Fruit fly (Drosophila melanogaster) whole organism, embryonic: ENCODE measurements around the gene scny.
A peak's percentile ranks its signal among the peaks of the same experiment; 100 is the strongest.

Experiments
- Abd-B ChIP-seq: fragments of 200-800 bp; sonication (Bioruptor generic); optimal IDR thresholded peaks from 2 replicates; lab custom pipeline; 2018; ENCODE audit warnings: missing biosample characterization, mild to moderate bottlenecking, missing genetic modification characterization, moderate library complexity
- B-H2 ChIP-seq: fragments of 200-800 bp; sonication (Bioruptor generic); optimal IDR thresholded peaks from 2 replicates; lab custom pipeline; 2018; ENCODE audit warnings: missing biosample characterization, mild to moderate bottlenecking, missing genetic modification characterization
- CG1024 ChIP-seq: fragments of 200-800 bp; sonication (Bioruptor generic); IDR thresholded peaks from 2 replicates; pipeline ENCODE4 v1.3.6; 2022; ENCODE audit warnings: missing biosample characterization, missing genetic modification characterization
- CG11398 ChIP-seq: fragments of 200-800 bp; sonication (Bioruptor generic); optimal IDR thresholded peaks from 2 replicates; lab custom pipeline; 2016; ENCODE audit warnings: missing biosample characterization, missing genetic modification characterization
- CG11560 ChIP-seq: fragments of 200-800 bp; sonication (Bioruptor generic); IDR thresholded peaks from 3 replicates; pipeline ENCODE4 v1.3.6; 2022; ENCODE audit warnings: missing biosample characterization, missing genetic modification characterization
- CG12659 ChIP-seq: fragments of 200-800 bp; sonication (Bioruptor generic); optimal IDR thresholded peaks from 3 replicates; lab custom pipeline; 2017; ENCODE audit warnings: mild to moderate bottlenecking, missing biosample characterization, missing genetic modification reagents, missing genetic modification characterization
- CG15479 ChIP-seq: fragments of 200-800 bp; sonication (Bioruptor generic); optimal IDR thresholded peaks from 3 replicates; lab custom pipeline; 2019; ENCODE audit warnings: missing biosample characterization, mild to moderate bottlenecking, missing genetic modification characterization, moderate library complexity
- CG15696 ChIP-seq: fragments of 200-800 bp; sonication (Bioruptor generic); optimal IDR thresholded peaks from 2 replicates; lab custom pipeline; 2019; ENCODE audit warnings: missing biosample characterization, mild to moderate bottlenecking, missing genetic modification characterization, moderate library complexity
- CG1603 ChIP-seq: fragments of 200-800 bp; sonication (Bioruptor generic); optimal IDR thresholded peaks from 2 replicates; lab custom pipeline; 2019; ENCODE audit warnings: missing biosample characterization, mild to moderate bottlenecking, missing genetic modification characterization, moderate library complexity
- CG2120 ChIP-seq: fragments of 200-800 bp; sonication (Bioruptor generic); optimal IDR thresholded peaks from 3 replicates; lab custom pipeline; 2016; ENCODE audit warnings: missing biosample characterization, missing genetic modification characterization
- CG30403 ChIP-seq: fragments of 200-800 bp; sonication (Bioruptor generic); optimal IDR thresholded peaks from 3 replicates; lab custom pipeline; 2016; ENCODE audit warnings: missing biosample characterization, missing genetic modification characterization
- CG31441 ChIP-seq: fragments of 200-800 bp; sonication (Bioruptor generic); IDR thresholded peaks from 2 replicates; pipeline ENCODE4 v1.3.6; 2022; ENCODE audit warnings: missing biosample characterization, missing genetic modification characterization
- CG34422 ChIP-seq: fragments of 200-800 bp; sonication (Bioruptor generic); IDR thresholded peaks from 3 replicates; pipeline ENCODE4 v1.3.6; 2022; ENCODE audit warnings: missing biosample characterization, missing genetic modification characterization
- CG4617 ChIP-seq: fragments of 200-800 bp; sonication (Bioruptor generic); optimal IDR thresholded peaks from 3 replicates; lab custom pipeline; 2016; ENCODE audit warnings: missing biosample characterization, missing genetic modification characterization, borderline replicate concordance
- CG6791 ChIP-seq: fragments of 200-800 bp; sonication (Bioruptor generic); IDR thresholded peaks from 3 replicates; pipeline ENCODE4 v1.3.6; 2022; ENCODE audit warnings: missing biosample characterization, missing genetic modification characterization; ENCODE audit not compliant: partially characterized antibody
- CG9932 ChIP-seq: fragments of 200-800 bp; sonication (Bioruptor generic); IDR thresholded peaks from 2 replicates; pipeline ENCODE4 v1.3.6; 2022; ENCODE audit warnings: missing biosample characterization, missing genetic modification characterization
- CoRest ChIP-seq: fragments of 200-800 bp; sonication (Bioruptor generic); optimal IDR thresholded peaks from 3 replicates; lab custom pipeline; 2018; ENCODE audit warnings: missing biosample characterization, mild to moderate bottlenecking, missing genetic modification characterization, moderate library complexity
- Dll ChIP-seq: fragments of 200-800 bp; sonication (Bioruptor generic); IDR thresholded peaks from 4 replicates; pipeline ENCODE4 v1.3.6; 2022; ENCODE audit warnings: missing biosample characterization, missing genetic modification characterization; ENCODE audit not compliant: partially characterized antibody
- Elba2 ChIP-seq: fragments of 200-800 bp; sonication (Bioruptor generic); optimal IDR thresholded peaks from 3 replicates; lab custom pipeline; 2016; ENCODE audit warnings: missing biosample characterization, missing genetic modification characterization
- H2.0 ChIP-seq: fragments of 200-800 bp; sonication (Bioruptor generic); IDR thresholded peaks from 2 replicates; pipeline ENCODE4 v1.3.6; 2022; ENCODE audit warnings: missing biosample characterization, missing genetic modification characterization
- Hsf ChIP-seq: fragments of 200-800 bp; sonication (Bioruptor generic); optimal IDR thresholded peaks from 3 replicates; lab custom pipeline; 2016; ENCODE audit warnings: missing biosample characterization, missing genetic modification characterization
- MBD-R2 ChIP-seq: fragments of 200-800 bp; sonication (Bioruptor generic); IDR thresholded peaks from 2 replicates; pipeline ENCODE4 v1.3.6; 2022; ENCODE audit warnings: missing biosample characterization, missing genetic modification characterization
- Mad ChIP-seq: fragments of 200-800 bp; sonication (Bioruptor generic); optimal IDR thresholded peaks from 2 replicates; lab custom pipeline; 2016; ENCODE audit warnings: missing biosample characterization, missing genetic modification characterization
- Mes4 ChIP-seq: fragments of 200-800 bp; sonication (Bioruptor generic); optimal IDR thresholded peaks from 2 replicates; lab custom pipeline; 2016; ENCODE audit warnings: missing biosample characterization, missing genetic modification characterization
- NK7.1 ChIP-seq: fragments of 200-800 bp; sonication (Bioruptor generic); optimal IDR thresholded peaks from 3 replicates; lab custom pipeline; 2016; ENCODE audit warnings: missing biosample characterization, missing genetic modification characterization
- Nf-YC ChIP-seq: fragments of 200-800 bp; optimal IDR thresholded peaks from 3 replicates; lab custom pipeline; 2019; ENCODE audit warnings: missing biosample characterization, mild to moderate bottlenecking, missing genetic modification characterization, moderate library complexity
- Pdp1 ChIP-seq, 2 experiments: fragments of 200-800 bp; sonication (Bioruptor generic); optimal IDR thresholded peaks; 3 replicates each; lab custom pipeline; 2016; ENCODE audit warnings: missing biosample characterization in 2 of 2, missing genetic modification characterization in 2 of 2, mild to moderate bottlenecking in 1 of 2, moderate library complexity in 1 of 2
- Ravus ChIP-seq: fragments of 200-800 bp; sonication (Bioruptor generic); IDR thresholded peaks from 2 replicates; pipeline ENCODE4 v1.3.6; 2022; ENCODE audit warnings: missing biosample characterization, missing genetic modification characterization
- Rfx ChIP-seq: fragments of 200-800 bp; sonication (Bioruptor generic); IDR thresholded peaks from 2 replicates; pipeline ENCODE4 v1.3.6; 2022; ENCODE audit warnings: missing biosample characterization, missing genetic modification characterization
- Scr ChIP-seq: fragments of 200-800 bp; sonication (Bioruptor generic); IDR thresholded peaks from 2 replicates; pipeline ENCODE4 v1.3.6; 2022; ENCODE audit warnings: missing biosample characterization, missing genetic modification characterization; ENCODE audit not compliant: partially characterized antibody
- Side ChIP-seq: fragments of 200-800 bp; sonication (Bioruptor generic); optimal IDR thresholded peaks from 2 replicates; lab custom pipeline; 2016; ENCODE audit warnings: missing biosample characterization, missing genetic modification characterization
- Sin3A ChIP-seq: fragments of >200 bp; optimal IDR thresholded peaks from 2 replicates; lab custom pipeline; 2018
- Trl ChIP-seq, 3 experiments: fragments of >200 bp in 2 of 3; fragments of 200-800 bp in 1 of 3; sonication (Bioruptor generic) in 1 of 3; optimal IDR thresholded peaks; 2 replicates in 1 of 3; 3 replicates in 2 of 3; lab custom pipeline; 2016 to 2017; ENCODE audit warnings: missing biosample characterization in 1 of 3, missing genetic modification characterization in 1 of 3
- cad ChIP-seq: fragments of >200 bp; optimal IDR thresholded peaks from 2 replicates; lab custom pipeline; 2017; ENCODE audit warnings: missing biosample characterization, missing genetic modification characterization
- chm ChIP-seq: fragments of 200-800 bp; sonication (Bioruptor generic); IDR thresholded peaks from 2 replicates; pipeline ENCODE4 v1.3.6; 2022; ENCODE audit warnings: missing biosample characterization, missing genetic modification characterization
- dmrt99B ChIP-seq: fragments of 200-800 bp; sonication (Bioruptor generic); optimal IDR thresholded peaks from 2 replicates; lab custom pipeline; 2018; ENCODE audit warnings: missing biosample characterization, mild to moderate bottlenecking, missing genetic modification characterization, moderate library complexity
- dpn ChIP-seq, 2 experiments: fragments of 200-800 bp; sonication (Bioruptor generic); optimal IDR thresholded peaks; 3 replicates each; lab custom pipeline; 2016; ENCODE audit warnings: missing biosample characterization in 2 of 2, missing genetic modification characterization in 2 of 2
- ftz-f1 ChIP-seq: fragments of 200-800 bp; sonication (Bioruptor generic); optimal IDR thresholded peaks from 2 replicates; lab custom pipeline; 2016; ENCODE audit warnings: missing biosample characterization, missing genetic modification characterization
- hkb ChIP-seq, 2 experiments: fragments of 200-800 bp in 1 of 2; fragments of >200 bp in 1 of 2; sonication (Bioruptor generic) in 1 of 2; IDR thresholded peaks in 1 of 2; optimal IDR thresholded peaks in 1 of 2; 2 replicates each; pipeline versions ENCODE4 v1.3.6 to Lab custom; 2017 to 2022; ENCODE audit warnings: missing biosample characterization in 1 of 2, missing genetic modification characterization in 1 of 2
- knrl ChIP-seq: fragments of 200-800 bp; sonication (Bioruptor generic); IDR thresholded peaks from 3 replicates; pipeline ENCODE4 v1.3.6; 2022; ENCODE audit warnings: missing biosample characterization, missing genetic modification characterization; ENCODE audit not compliant: partially characterized antibody
- maf-S ChIP-seq: fragments of 200-800 bp; sonication (Bioruptor generic); optimal IDR thresholded peaks from 2 replicates; lab custom pipeline; 2016; ENCODE audit warnings: missing biosample characterization, missing genetic modification characterization
- nerfin-2 ChIP-seq: fragments of 200-800 bp; sonication (Bioruptor generic); IDR thresholded peaks from 2 replicates; pipeline ENCODE4 v1.3.6; 2022; ENCODE audit warnings: missing biosample characterization, missing genetic modification characterization; ENCODE audit not compliant: partially characterized antibody
- onecut ChIP-seq: fragments of 200-800 bp; sonication (Bioruptor generic); IDR thresholded peaks from 2 replicates; pipeline ENCODE4 v1.3.6; 2022; ENCODE audit warnings: missing biosample characterization, missing genetic modification characterization
- pho ChIP-seq: fragments of 200-800 bp; sonication (Bioruptor generic); optimal IDR thresholded peaks from 2 replicates; lab custom pipeline; 2016; ENCODE audit warnings: missing biosample characterization, missing genetic modification characterization
- phol ChIP-seq: fragments of 200-800 bp; sonication (Bioruptor generic); optimal IDR thresholded peaks from 3 replicates; lab custom pipeline; 2018; ENCODE audit warnings: missing biosample characterization, mild to moderate bottlenecking, missing genetic modification characterization, moderate library complexity
- sens ChIP-seq: fragments of 200-800 bp; sonication (Bioruptor generic); peaks from one replicate; lab custom pipeline; 2016; ENCODE audit warnings: missing biosample characterization, missing genetic modification characterization
- sima ChIP-seq: fragments of 200-800 bp; sonication (Bioruptor generic); optimal IDR thresholded peaks from 2 replicates; lab custom pipeline; 2016; ENCODE audit warnings: missing biosample characterization, missing genetic modification characterization
- ssp ChIP-seq: fragments of 200-800 bp; sonication (Bioruptor generic); IDR thresholded peaks from 2 replicates; pipeline ENCODE4 v1.3.6; 2022; ENCODE audit warnings: missing biosample characterization, missing genetic modification characterization
- zfh1 ChIP-seq: fragments of 200-800 bp; sonication (Bioruptor generic); IDR thresholded peaks from 3 replicates; pipeline ENCODE4 v1.3.6; 2022; ENCODE audit warnings: missing biosample characterization, missing genetic modification characterization
- zfh2 ChIP-seq: fragments of 200-800 bp; sonication (Bioruptor generic); optimal IDR thresholded peaks from 2 replicates; lab custom pipeline; 2016; ENCODE audit warnings: missing biosample characterization, missing genetic modification characterization

scny gene

DNA sequence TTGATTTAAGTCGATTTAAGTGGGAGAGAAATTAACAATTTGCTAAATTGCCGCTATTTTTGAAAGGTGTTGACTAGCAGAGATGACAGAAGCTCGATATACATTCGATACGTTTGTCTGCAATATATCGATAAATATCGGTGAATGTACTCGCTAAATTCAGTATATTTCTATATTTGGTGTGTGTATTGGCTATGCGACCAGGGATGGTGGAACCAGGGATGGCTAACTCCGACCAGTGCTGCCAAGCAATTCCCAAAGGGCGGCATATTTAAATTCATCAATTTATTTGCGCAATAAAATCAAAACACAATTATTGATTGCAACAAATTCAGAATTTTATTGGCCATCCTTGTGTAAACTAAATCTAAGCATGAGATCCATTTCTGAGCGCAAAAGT is 44.2 kb downstream of the scny start, which contains the start of gene mad2 (continued):
- TF ChIP-seq NK7.1 (GFP tag; lab: Kevin White, UChicago) (no peak), CG4617 (GFP tag; lab: Kevin White, UChicago) (peak; percentile 16), Rfx (GFP tag; lab: Robert Waterston, UW) (peak; percentile 41; the same call in 1 of the 2 replicates), onecut (GFP tag; lab: Robert Waterston, UW) (peak; percentile 34; the same call in 1 of the 2 replicates), ftz-f1 (GFP tag; lab: Kevin White, UChicago) (no peak), sima (GFP tag; lab: Kevin White, UChicago) (no peak), CG9932 (GFP tag; lab: Robert Waterston, UW) (no peak), Nf-YC (peak; percentile 28), CG1603 (tag; lab: Kevin White, UChicago) (peak; percentile 93), MBD-R2 (GFP tag; lab: Robert Waterston, UW) (peak; percentile 65), Dll (GFP tag; lab: Robert Waterston, UW) (peak; percentile 70), CG2120 (GFP tag; lab: Kevin White, UChicago) (peak; percentile 39), CG1024 (GFP tag; lab: Robert Waterston, UW) (no peak), Scr (GFP tag; lab: Robert Waterston, UW) (peak; percentile 62), Mad (GFP tag; lab: Kevin White, UChicago) (peak; percentile 47), CG6791 (GFP tag; lab: Robert Waterston, UW) (peak; percentile 74), nerfin-2 (no peak), chm (GFP tag; lab: Robert Waterston, UW) (0 out of 2 replicates have a peak, but pooled peaks have one; percentile 27), CG30403 (GFP tag; lab: Kevin White, UChicago) (peak; percentile 25), dmrt99B (tag; lab: Kevin White, UChicago) (no peak), Abd-B (GFP tag; lab: Kevin White, UChicago) (peak; percentile 6), maf-S (GFP tag; lab: Kevin White, UChicago) (peak; percentile 5), CoRest (tag; lab: Kevin White, UChicago) (peak; percentile 69), ssp (0 out of 2 replicates have a peak, but pooled peaks have one; percentile 25), pho (GFP tag; lab: Kevin White, UChicago) (peak; percentile 56), sens (GFP tag; lab: Kevin White, UChicago) (peak; percentile 24), Ravus (GFP tag; lab: Robert Waterston, UW) (no peak), CG15479 (GFP tag; lab: Kevin White, UChicago) (peak; percentile 85), B-H2 (GFP tag; lab: Kevin White, UChicago) (peak; percentile 45), CG31441 (no peak), CG12659 (GFP tag; lab: Kevin White, UChicago) (peak; percentile 55), Side (GFP tag; lab: Kevin White, UChicago) (no peak), CG34422 (GFP tag; lab: Robert Waterston, UW) (0 out of 3 replicates have a peak, but pooled peaks have one; percentile 40), H2.0 (GFP tag; lab: Robert Waterston, UW) (no peak), phol (tag; lab: Kevin White, UChicago) (peak; percentile 41), zfh2 (GFP tag; lab: Kevin White, UChicago) (peak; percentile 8), Sin3A (lab: Kevin White, UChicago) (peak; percentile 65), CG11560 (peak; percentile 85; the same call in 2 of the 3 replicates), zfh1 (GFP tag; lab: Robert Waterston, UW) (0 out of 3 replicates have a peak, but pooled peaks have one; percentile 21), CG11398 (GFP tag; lab: Kevin White, UChicago) (no peak), CG15696 (tag; lab: Kevin White, UChicago) (no peak), hkb (optimal IDR thresholded peaks at IDR 0.05; lab: Kevin White, UChicago) (peak; percentile 72), hkb (GFP tag; IDR thresholded peaks at IDR 0.05; lab: Robert Waterston, UW) (no peak), Elba2 (no peak), dpn (GFP tag; optimal IDR thresholded peaks at IDR 0.05; lab: Kevin White, UChicago) (peak; percentile 10 to 22), Trl (optimal IDR thresholded peaks at IDR 0.05; lab: Kevin White, UChicago) (peak in 1 of 2 experiments; percentile 9), Trl (GFP tag; optimal IDR thresholded peaks at IDR 0.05; lab: Kevin White, UChicago) (no peak), cad (GFP tag; lab: Kevin White, UChicago) (peak; percentile 20), Pdp1 (GFP tag; optimal IDR thresholded peaks at IDR 0.05; lab: Kevin White, UChicago) (peak in 1 of 2 experiments; percentile 48), Mes4 (GFP tag; lab: Kevin White, UChicago) (no peak), knrl (peak; percentile 63; the same call in 2 of the 3 replicates), Hsf (GFP tag; lab: Kevin White, UChicago) (peak; percentile 54)
